Worm (Caenorhabditis elegans): Measurements from ENCODE around the gene oat-1.

Gene oat-1

DNA sequence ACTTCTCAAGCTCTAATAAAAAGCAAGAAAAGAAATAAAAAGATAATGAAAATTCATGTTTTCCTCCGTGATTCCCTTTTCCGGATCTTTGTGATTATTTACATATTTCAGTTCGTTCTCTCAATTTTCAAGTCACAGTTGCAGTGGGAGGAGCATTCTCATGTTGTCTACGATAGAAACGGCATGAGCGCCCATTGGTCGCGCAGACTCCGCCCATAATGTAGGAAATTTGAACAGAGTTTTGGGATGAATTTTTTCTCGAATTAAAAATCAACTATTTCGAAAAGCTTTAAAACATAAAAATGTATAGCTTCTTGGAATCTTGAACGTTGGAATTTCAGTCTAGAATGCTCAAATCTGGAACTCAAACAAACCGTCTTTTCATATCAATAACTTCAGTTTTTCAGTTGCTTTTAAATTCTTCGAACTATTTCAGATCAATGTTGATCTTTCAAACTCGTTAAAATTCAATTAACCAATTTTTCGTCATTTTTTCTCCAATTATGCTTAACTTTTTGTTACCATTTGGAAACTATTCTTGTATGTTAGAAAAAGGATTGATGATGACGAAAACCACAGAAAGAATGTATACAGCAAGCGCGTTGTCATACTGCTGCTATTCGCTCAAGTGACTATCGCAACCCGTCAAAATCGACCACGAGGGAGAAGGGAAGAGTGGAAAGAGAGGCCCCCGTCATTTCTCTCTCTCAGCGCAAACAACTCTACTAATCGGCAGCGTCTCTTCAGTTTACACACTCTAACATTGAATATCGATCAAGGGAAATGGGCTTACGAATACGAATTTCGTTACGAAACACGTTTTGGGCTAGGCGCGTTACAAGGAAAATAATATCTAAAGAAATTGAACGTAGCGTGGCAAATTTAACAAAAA, 40.6 kb downstream of the oat-1 start:
- TF ChIP-seq ztf-4 (tag; optimal IDR thresholded peaks at IDR 0.05), result peak; percentile 82
- peak; percentile 64 for TF ChIP-seq nhr-25 (tag; optimal IDR thresholded peaks at IDR 0.05)
- TF ChIP-seq unc-62 (GFP tag; optimal IDR thresholded peaks at IDR 0.05), result no peak
- peak; percentile 68 for TF ChIP-seq nhr-21 (tag; optimal IDR thresholded peaks at IDR 0.05)
- TF ChIP-seq mdl-1 (tag; optimal IDR thresholded peaks at IDR 0.05), result peak; percentile 61 to 76
- TF ChIP-seq skn-1 (tag; optimal IDR thresholded peaks at IDR 0.05), result no peak
- TF ChIP-seq lsy-2 (tag; optimal IDR thresholded peaks at IDR 0.05), result peak; percentile 60 to 91
- peak; percentile 44 for TF ChIP-seq blmp-1 (tag; optimal IDR thresholded peaks at IDR 0.05; ENCODE audit: insufficient read depth)
- peak; percentile 39 for TF ChIP-seq ceh-82 (tag; optimal IDR thresholded peaks at IDR 0.05)
- peak; percentile 83 for TF ChIP-seq sma-9 (GFP tag; optimal IDR thresholded peaks at IDR 0.05)
- no peak for TF ChIP-seq sma-9 (tag; optimal IDR thresholded peaks at IDR 0.05)
- no peak for TF ChIP-seq elt-3 (tag; optimal IDR thresholded peaks at IDR 0.05)
- peak; percentile 15 for TF ChIP-seq nhr-11 (tag; optimal IDR thresholded peaks at IDR 0.05)
- TF ChIP-seq snpc-4 (tag; optimal IDR thresholded peaks at IDR 0.05), result peak; percentile 87
- TF ChIP-seq ama-1 (optimal IDR thresholded peaks at IDR 0.05), result peak; percentile 94
- peak; percentile 50 for TF ChIP-seq mab-5 (tag; optimal IDR thresholded peaks at IDR 0.05)
- peak; percentile 74 for TF ChIP-seq fos-1 (tag; optimal IDR thresholded peaks at IDR 0.05)
- peak; percentile 63 for TF ChIP-seq F13H6.1 (tag; optimal IDR thresholded peaks at IDR 0.05)
- no peak for TF ChIP-seq dmd-4 (tag; optimal IDR thresholded peaks at IDR 0.05)
- peak; percentile 33 for TF ChIP-seq R02D3.7 (tag; optimal IDR thresholded peaks at IDR 0.05)
- TF ChIP-seq aly-2 (tag; optimal IDR thresholded peaks at IDR 0.05), result no peak
- TF ChIP-seq C34F6.9 (tag; optimal IDR thresholded peaks at IDR 0.05), result peak; percentile 47
- peak; percentile 93 for TF ChIP-seq nhr-129 (tag; optimal IDR thresholded peaks at IDR 0.05)
- peak; percentile 44 for TF ChIP-seq gmeb-1 (tag; optimal IDR thresholded peaks at IDR 0.05)
- TF ChIP-seq Y55F3AM.14 (GFP tag; optimal IDR thresholded peaks at IDR 0.05), result peak; percentile 51
- peak; percentile 19 for TF ChIP-seq lin-11 (tag; optimal IDR thresholded peaks at IDR 0.05)
- peak; percentile 48 for TF ChIP-seq sma-3 (GFP tag; optimal IDR thresholded peaks at IDR 0.05)
- peak; percentile 56 for TF ChIP-seq lin-13 (GFP tag; optimal IDR thresholded peaks at IDR 0.05)
- peak; percentile 84 for TF ChIP-seq egl-27 (tag; optimal IDR thresholded peaks at IDR 0.05)
- TF ChIP-seq nhr-6 (tag; optimal IDR thresholded peaks at IDR 0.05), result peak; percentile 44
- no peak for TF ChIP-seq elt-1 (tag; optimal IDR thresholded peaks at IDR 0.05)
- no peak for TF ChIP-seq ZK546.5 (tag; optimal IDR thresholded peaks at IDR 0.05)
- TF ChIP-seq unc-55 (GFP tag; optimal IDR thresholded peaks at IDR 0.05), result peak; percentile 64
- peak; percentile 43 for TF ChIP-seq ceh-16 (tag; optimal IDR thresholded peaks at IDR 0.05)
- TF ChIP-seq alr-1 (tag; optimal IDR thresholded peaks at IDR 0.05), result no peak
- TF ChIP-seq nhr-12 (tag; optimal IDR thresholded peaks at IDR 0.05), result no peak
- peak; percentile 33 for TF ChIP-seq mbf-1 (tag; optimal IDR thresholded peaks at IDR 0.05)
- peak; percentile 42 for TF ChIP-seq sem-4 (tag; optimal IDR thresholded peaks at IDR 0.05)
- TF ChIP-seq crh-2 (tag; optimal IDR thresholded peaks at IDR 0.05), result peak; percentile 83
- TF ChIP-seq zag-1 (tag; optimal IDR thresholded peaks at IDR 0.05), result peak; percentile 38

DNA sequence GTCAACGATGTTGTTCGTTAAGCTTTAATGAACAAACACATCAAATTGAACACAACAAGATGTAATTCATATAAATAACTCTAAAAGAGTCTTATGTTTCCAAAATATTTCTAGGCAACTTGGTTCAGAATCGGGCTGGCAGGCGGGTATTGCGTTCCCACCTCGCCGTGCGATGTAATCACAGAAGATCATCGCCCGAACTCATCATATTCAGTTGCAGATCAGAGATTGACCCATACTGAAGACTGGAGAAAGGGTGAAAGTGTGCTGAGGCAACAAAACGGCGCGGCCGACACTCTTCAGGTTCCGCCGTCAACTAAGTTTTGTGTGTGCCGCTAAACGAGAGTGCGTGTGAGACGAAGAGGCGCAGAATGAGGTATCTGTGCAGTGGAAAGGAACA, 43.9 kb downstream of the oat-1 start:
- TF ChIP-seq nhr-10 (tag; optimal IDR thresholded peaks at IDR 0.05), result peak; percentile 27
- TF ChIP-seq elt-1 (tag; optimal IDR thresholded peaks at IDR 0.05), result no peak
- TF ChIP-seq ama-1 (optimal IDR thresholded peaks at IDR 0.05), result peak; percentile 98
- peak; percentile 89 for TF ChIP-seq sma-9 (GFP tag; optimal IDR thresholded peaks at IDR 0.05)
- TF ChIP-seq sma-9 (tag; optimal IDR thresholded peaks at IDR 0.05), result no peak
- TF ChIP-seq nhr-11 (tag; optimal IDR thresholded peaks at IDR 0.05), result no peak
- peak; percentile 65 for TF ChIP-seq lin-13 (GFP tag; optimal IDR thresholded peaks at IDR 0.05)
- peak; percentile 95 for TF ChIP-seq sma-3 (GFP tag; optimal IDR thresholded peaks at IDR 0.05)
- no peak for TF ChIP-seq unc-62 (GFP tag; optimal IDR thresholded peaks at IDR 0.05)
- no peak for TF ChIP-seq nhr-12 (tag; optimal IDR thresholded peaks at IDR 0.05)
- no peak for TF ChIP-seq elt-3 (tag; optimal IDR thresholded peaks at IDR 0.05)
- TF ChIP-seq mbf-1 (tag; optimal IDR thresholded peaks at IDR 0.05), result no peak
- no peak for TF ChIP-seq zag-1 (tag; optimal IDR thresholded peaks at IDR 0.05)
- peak; percentile 99 for TF ChIP-seq snpc-4 (tag; optimal IDR thresholded peaks at IDR 0.05)
- TF ChIP-seq Y55F3AM.14 (GFP tag; optimal IDR thresholded peaks at IDR 0.05), result peak; percentile 81
- TF ChIP-seq alr-1 (tag; optimal IDR thresholded peaks at IDR 0.05), result no peak
- peak; percentile 45 for TF ChIP-seq ceh-16 (tag; optimal IDR thresholded peaks at IDR 0.05)
- TF ChIP-seq blmp-1 (tag; optimal IDR thresholded peaks at IDR 0.05; ENCODE audit: insufficient read depth), result peak; percentile 76
- no peak for TF ChIP-seq dmd-4 (tag; optimal IDR thresholded peaks at IDR 0.05)
- TF ChIP-seq nhr-23 (tag; optimal IDR thresholded peaks at IDR 0.05), result no peak
- TF ChIP-seq egl-27 (tag; optimal IDR thresholded peaks at IDR 0.05), result peak; percentile 68
- no peak for TF ChIP-seq ztf-1 (GFP tag; conservative IDR thresholded peaks at IDR 0.05)
- TF ChIP-seq ztf-4 (tag; optimal IDR thresholded peaks at IDR 0.05), result peak; percentile 46
- TF ChIP-seq skn-1 (tag; optimal IDR thresholded peaks at IDR 0.05), result no peak
- no peak for TF ChIP-seq unc-39 (tag; optimal IDR thresholded peaks at IDR 0.05)
- TF ChIP-seq lin-39 (tag; optimal IDR thresholded peaks at IDR 0.05), result no peak
- TF ChIP-seq crh-2 (tag; optimal IDR thresholded peaks at IDR 0.05), result peak; percentile 72
- TF ChIP-seq C34F6.9 (tag; optimal IDR thresholded peaks at IDR 0.05), result peak; percentile 60
- peak; percentile 61 for TF ChIP-seq unc-55 (GFP tag; optimal IDR thresholded peaks at IDR 0.05)
- peak; percentile 61 for TF ChIP-seq nhr-25 (tag; optimal IDR thresholded peaks at IDR 0.05)
- peak; percentile 39 for TF ChIP-seq R02D3.7 (tag; optimal IDR thresholded peaks at IDR 0.05)
- no peak for TF ChIP-seq aly-2 (tag; optimal IDR thresholded peaks at IDR 0.05)
- peak; percentile 44 for TF ChIP-seq sem-4 (tag; optimal IDR thresholded peaks at IDR 0.05)
- peak; percentile 51 for TF ChIP-seq mab-5 (tag; optimal IDR thresholded peaks at IDR 0.05)
- peak; percentile 78 for TF ChIP-seq nhr-21 (tag; optimal IDR thresholded peaks at IDR 0.05)
- no peak for TF ChIP-seq ztf-11 (tag; optimal IDR thresholded peaks at IDR 0.05)
- TF ChIP-seq lsy-2 (tag; optimal IDR thresholded peaks at IDR 0.05), result peak; percentile 82 to 88
- TF ChIP-seq nhr-6 (tag; optimal IDR thresholded peaks at IDR 0.05), result peak; percentile 50
- peak; percentile 69 for TF ChIP-seq lin-11 (tag; optimal IDR thresholded peaks at IDR 0.05)
